Fruit fly (Drosophila melanogaster): ENCODE measurements around the gene CG14325.

Gene CG14325

DNA sequence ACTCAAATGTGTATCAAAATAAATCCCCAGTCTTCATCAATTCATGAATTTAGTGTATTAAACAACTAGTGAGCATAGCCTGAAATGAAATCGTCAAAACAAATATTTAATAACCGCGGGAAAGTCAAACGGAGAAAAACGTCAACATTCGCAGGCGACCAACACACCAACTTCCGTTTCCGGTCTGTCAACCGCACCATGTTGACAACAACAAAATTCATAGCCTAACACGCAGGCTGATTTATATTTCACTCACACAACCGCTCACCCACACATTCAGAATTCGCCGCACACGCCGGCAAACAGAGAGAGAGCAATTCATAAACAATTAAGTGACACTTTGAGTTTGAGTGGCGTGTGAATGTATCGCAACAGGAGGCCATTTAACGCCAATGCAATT is 28.1 kb downstream of the CG14325 start (continued):
- no peak for TF ChIP-seq Chrac-16 (GFP tag; optimal IDR thresholded peaks at IDR 0.05)
- peak; percentile 82 for TF ChIP-seq fd102C (GFP tag; optimal IDR thresholded peaks at IDR 0.05)
- TF ChIP-seq CG7745 (tag; optimal IDR thresholded peaks at IDR 0.05): no peak
- TF ChIP-seq nau (GFP tag; optimal IDR thresholded peaks at IDR 0.05): peak; percentile 15
- TF ChIP-seq ab (GFP tag; optimal IDR thresholded peaks at IDR 0.05): no peak
- no peak for TF ChIP-seq pb (GFP tag; optimal IDR thresholded peaks at IDR 0.05)
- TF ChIP-seq ranshi (GFP tag; IDR thresholded peaks at IDR 0.05): peak; percentile 16; the same call in 1 of the 2 replicates
- peak; percentile 38 for TF ChIP-seq Asciz (GFP tag; optimal IDR thresholded peaks at IDR 0.05)
- peak; percentile 50 for TF ChIP-seq phol (tag; optimal IDR thresholded peaks at IDR 0.05)
- no peak for TF ChIP-seq Dp (GFP tag; optimal IDR thresholded peaks at IDR 0.05)
- no peak for TF ChIP-seq Doc2 (GFP tag; IDR thresholded peaks at IDR 0.05)
- TF ChIP-seq HHEX (GFP tag; optimal IDR thresholded peaks at IDR 0.05): peak; percentile 24
- no peak for TF ChIP-seq chif (GFP tag; optimal IDR thresholded peaks at IDR 0.05)
- TF ChIP-seq emc (GFP tag; optimal IDR thresholded peaks at IDR 0.05): no peak
- TF ChIP-seq Mad (GFP tag; optimal IDR thresholded peaks at IDR 0.05): no peak
- TF ChIP-seq CG43689 (GFP tag; IDR thresholded peaks at IDR 0.05): no peak
- no peak for TF ChIP-seq Max (GFP tag; optimal IDR thresholded peaks at IDR 0.05)
- no peak for TF ChIP-seq dysf (GFP tag; IDR thresholded peaks at IDR 0.05)
- TF ChIP-seq CG2889 (GFP tag; IDR thresholded peaks at IDR 0.05): no peak
- no peak for TF ChIP-seq seq (GFP tag; IDR thresholded peaks at IDR 0.05)
- TF ChIP-seq CG12744 (GFP tag; optimal IDR thresholded peaks at IDR 0.05): peak; percentile 21
- no peak for TF ChIP-seq Hr3 (GFP tag; optimal IDR thresholded peaks at IDR 0.05)
- TF ChIP-seq exex (tag; optimal IDR thresholded peaks at IDR 0.05): no peak
- no peak for TF ChIP-seq Kr (GFP tag; optimal IDR thresholded peaks at IDR 0.05)
- TF ChIP-seq HLH4C (GFP tag; IDR thresholded peaks at IDR 0.05; ENCODE audit: partially characterized antibody): no peak
- TF ChIP-seq CG12219 (GFP tag; optimal IDR thresholded peaks at IDR 0.05): peak; percentile 65
- no peak for TF ChIP-seq CG42726 (GFP tag; IDR thresholded peaks at IDR 0.05; ENCODE audit: partially characterized antibody)
- no peak for TF ChIP-seq rib (GFP tag; IDR thresholded peaks at IDR 0.05)
- TF ChIP-seq CG31365 (tag; optimal IDR thresholded peaks at IDR 0.05): peak; percentile 15
- TF ChIP-seq CG12236 (GFP tag; optimal IDR thresholded peaks at IDR 0.05): no peak
- no peak for TF ChIP-seq sna (GFP tag; IDR thresholded peaks at IDR 0.05; ENCODE audit: partially characterized antibody)
- no peak for TF ChIP-seq dm (GFP tag; optimal IDR thresholded peaks at IDR 0.05)
- no peak for TF ChIP-seq CG17612 (GFP tag; IDR thresholded peaks at IDR 0.05)
- peak; percentile 24 for TF ChIP-seq Spps (tag; optimal IDR thresholded peaks at IDR 0.05)
- TF ChIP-seq lola (GFP tag; optimal IDR thresholded peaks at IDR 0.05): no peak
- no peak for TF ChIP-seq CG6272 (GFP tag; IDR thresholded peaks at IDR 0.05)
- TF ChIP-seq bigmax (GFP tag; optimal IDR thresholded peaks at IDR 0.05): no peak
- no peak for TF ChIP-seq CG6654 (GFP tag; optimal IDR thresholded peaks at IDR 0.05)
- no peak for TF ChIP-seq Lpt (GFP tag; optimal IDR thresholded peaks at IDR 0.05)
- TF ChIP-seq Lhr (GFP tag; optimal IDR thresholded peaks at IDR 0.05): peak; percentile 20
- no peak for TF ChIP-seq Atf3 (GFP tag; optimal IDR thresholded peaks at IDR 0.05)
- peak; percentile 89 for TF ChIP-seq ci (GFP tag; IDR thresholded peaks at IDR 0.05)
- no peak for TF ChIP-seq Rfx (GFP tag; IDR thresholded peaks at IDR 0.05)
- TF ChIP-seq jigr1 (GFP tag; IDR thresholded peaks at IDR 0.05): no peak
- TF ChIP-seq Optix (GFP tag; IDR thresholded peaks at IDR 0.05): no peak; the same call in 2 of the 3 replicates
- no peak for TF ChIP-seq CG3847 (GFP tag; IDR thresholded peaks at IDR 0.05)
- no peak for TF ChIP-seq Ets65A (GFP tag)
- TF ChIP-seq CG9215 (GFP tag; IDR thresholded peaks at IDR 0.05): no peak
- no peak for TF ChIP-seq CG15073 (GFP tag; optimal IDR thresholded peaks at IDR 0.05)
- no peak for TF ChIP-seq Myb (GFP tag; optimal IDR thresholded peaks at IDR 0.05)
- TF ChIP-seq ERR (GFP tag; optimal IDR thresholded peaks at IDR 0.05): no peak
- no peak for TF ChIP-seq trh (GFP tag; optimal IDR thresholded peaks at IDR 0.05)
- TF ChIP-seq CG30403 (GFP tag; optimal IDR thresholded peaks at IDR 0.05): no peak
